Worm (Caenorhabditis elegans) whole organism, L1 larva: ENCODE data around the gene aat-1.
A peak's percentile ranks its signal among the peaks of the same experiment; 100 is the strongest.

Source experiments
- F16B12.6 ChIP-seq: fragments of 150-350 bp; optimal IDR thresholded peaks from 2 replicates; lab custom pipeline; 2014; ENCODE audit warnings: missing biosample characterization, missing genetic modification characterization
- ama-1 ChIP-seq: fragments of 150-350 bp; optimal IDR thresholded peaks from 2 replicates; lab custom pipeline; 2014
- efl-1 ChIP-seq, 4 experiments: fragments of 150-350 bp; optimal IDR thresholded peaks in 3 of 4; peaks in 1 of 4; 1 replicate in 1 of 4; 2 replicates in 3 of 4; lab custom pipeline; 2014; ENCODE audit warnings: missing biosample characterization in 2 of 4, missing genetic modification characterization in 2 of 4, missing genetic modification reagents in 2 of 4
- egl-27 ChIP-seq, 2 experiments: fragments of 150-350 bp in 1 of 2; sonication (generic microtip); optimal IDR thresholded peaks; 3 replicates each; lab custom pipeline; 2017 to 2018; ENCODE audit warnings: missing biosample characterization in 2 of 2, missing genetic modification characterization in 2 of 2, missing genetic modification reagents in 2 of 2
- fkh-4 ChIP-seq: sonication (generic microtip); optimal IDR thresholded peaks from 2 replicates; lab custom pipeline; 2016; ENCODE audit warnings: missing compliant biosample characterization, missing genetic modification characterization, borderline replicate concordance
- jun-1 ChIP-seq: fragments of 150-350 bp; optimal IDR thresholded peaks from 2 replicates; lab custom pipeline; 2014; ENCODE audit warnings: missing biosample characterization, missing genetic modification reagents, missing genetic modification characterization
- lsy-2 ChIP-seq, 2 experiments: fragments of 150-350 bp; optimal IDR thresholded peaks; 2 replicates each; lab custom pipeline; 2014; ENCODE audit warnings: missing biosample characterization in 2 of 2, missing genetic modification characterization in 2 of 2
- mep-1 ChIP-seq: fragments of 150-350 bp; optimal IDR thresholded peaks from 2 replicates; lab custom pipeline; 2014; ENCODE audit warnings: missing biosample characterization, missing genetic modification characterization
- nhr-28 ChIP-seq: fragments of 150-350 bp; optimal IDR thresholded peaks from 2 replicates; lab custom pipeline; 2014; ENCODE audit warnings: missing biosample characterization, missing genetic modification characterization
- nhr-77 ChIP-seq: fragments of 150-350 bp; optimal IDR thresholded peaks from 2 replicates; lab custom pipeline; 2014; ENCODE audit warnings: missing biosample characterization, missing genetic modification characterization
- skn-1 ChIP-seq: fragments of 150-350 bp; optimal IDR thresholded peaks from 2 replicates; lab custom pipeline; 2014; ENCODE audit warnings: missing biosample characterization, missing genetic modification characterization
- sptf-1 ChIP-seq: fragments of 150-350 bp; optimal IDR thresholded peaks from 2 replicates; lab custom pipeline; 2014; ENCODE audit warnings: missing biosample characterization, missing genetic modification characterization
- ztf-11 ChIP-seq, 2 experiments: sonication (generic microtip); optimal IDR thresholded peaks; 2 replicates each; lab custom pipeline; 2016 to 2017; ENCODE audit warnings: missing genetic modification characterization in 2 of 2, missing biosample characterization in 1 of 2, missing compliant biosample characterization in 1 of 2
- ztf-4 ChIP-seq: fragments of 150-350 bp; optimal IDR thresholded peaks from 2 replicates; lab custom pipeline; 2014; ENCODE audit warnings: missing biosample characterization, missing genetic modification characterization

DNA sequence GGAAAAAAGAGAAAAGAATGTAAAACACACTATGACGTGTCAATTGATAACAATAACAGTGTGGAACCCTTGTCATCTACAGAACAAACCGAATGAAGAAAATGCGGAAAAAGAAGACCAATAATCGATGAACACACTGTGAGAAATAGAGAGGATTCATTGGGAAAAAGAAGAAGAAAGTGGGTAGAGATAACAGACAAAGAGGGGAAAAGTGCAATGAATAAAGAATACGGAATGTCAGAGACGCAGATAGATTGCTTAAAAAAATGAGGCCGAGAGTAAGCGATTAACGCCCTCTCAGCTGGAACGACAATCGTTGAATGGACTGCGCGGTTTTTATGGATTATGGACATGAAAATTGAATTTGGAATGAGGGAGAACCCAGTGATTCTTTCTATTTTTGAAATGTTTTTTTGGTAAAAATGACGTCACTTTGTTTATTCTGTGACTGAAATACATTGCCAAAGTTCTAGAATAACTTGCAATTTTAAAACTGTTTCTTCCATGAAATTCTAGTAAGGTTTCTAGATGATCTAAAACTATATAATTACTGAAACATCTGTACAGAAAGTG lies 46.4 kb upstream of the aat-1 start, which contains the start of gene amph-1:
- TF ChIP-seq sptf-1 (tag; lab: Kevin White, UChicago) (no peak), ztf-11 (tag; optimal IDR thresholded peaks at IDR 0.05; lab: Kevin White, UChicago) (no peak), ama-1 (lab: Kevin White, UChicago) (no peak), jun-1 (tag; lab: Kevin White, UChicago) (peak; percentile 2), F16B12.6 (no peak), ztf-4 (tag; lab: Kevin White, UChicago) (no peak), lsy-2 (tag; optimal IDR thresholded peaks at IDR 0.05; lab: Kevin White, UChicago) (peak; percentile 20 to 60), efl-1 (optimal IDR thresholded peaks at IDR 0.05; lab: Kevin White, UChicago) (peak; percentile 47 to 62), efl-1 (GFP tag; optimal IDR thresholded peaks at IDR 0.05 in 1 of 2; lab: Kevin White, UChicago) (no peak), fkh-4 (tag; lab: Kevin White, UChicago) (no peak), nhr-28 (no peak), mep-1 (tag; lab: Kevin White, UChicago) (peak; percentile 65), skn-1 (peak; percentile 1), egl-27 (tag; optimal IDR thresholded peaks at IDR 0.05; lab: Kevin White, UChicago) (no peak), nhr-77 (tag; lab: Kevin White, UChicago) (no peak)
